Worm (Caenorhabditis elegans): ENCODE data around the gene amph-1.

ce11 chrIV:9672434-9672833 is 24.8 kb upstream of the amph-1 start:
- no peak for TF ChIP-seq pha-4 (tag; optimal IDR thresholded peaks at IDR 0.05)
- no peak for TF ChIP-seq zag-1 (tag; optimal IDR thresholded peaks at IDR 0.05)
- no peak for TF ChIP-seq unc-62 (GFP tag; optimal IDR thresholded peaks at IDR 0.05)
- no peak for TF ChIP-seq fos-1 (tag; optimal IDR thresholded peaks at IDR 0.05)
- no peak for TF ChIP-seq nhr-28 (tag; optimal IDR thresholded peaks at IDR 0.05)
- no peak for TF ChIP-seq nhr-76 (tag; optimal IDR thresholded peaks at IDR 0.05)
- TF ChIP-seq snpc-4 (tag; optimal IDR thresholded peaks at IDR 0.05) = no peak
- no peak for TF ChIP-seq mml-1 (tag; optimal IDR thresholded peaks at IDR 0.05)
- TF ChIP-seq unc-39 (tag; optimal IDR thresholded peaks at IDR 0.05) = no peak
- no peak for TF ChIP-seq eor-1 (tag; optimal IDR thresholded peaks at IDR 0.05)

Measured in whole organism, L3 larva.